Worm (Caenorhabditis elegans) whole organism, L2 larva: ENCODE measurements around the gene par-2.
A peak's percentile ranks its signal among the peaks of the same experiment; 100 is the strongest.

Source experiments
- ZK546.5 ChIP-seq: sonication (generic microtip); optimal IDR thresholded peaks from 2 replicates; lab custom pipeline; 2017; ENCODE audit warnings: missing biosample characterization, missing genetic modification characterization
- aly-2 ChIP-seq: fragments of 150-350 bp; optimal IDR thresholded peaks from 2 replicates; lab custom pipeline; 2014; ENCODE audit warnings: missing biosample characterization, missing genetic modification characterization
- ama-1 ChIP-seq: fragments of 150-350 bp; optimal IDR thresholded peaks from 2 replicates; lab custom pipeline; 2018; ENCODE audit warnings: inconsistent platforms
- blmp-1 ChIP-seq: sonication (generic microtip); optimal IDR thresholded peaks from 2 replicates; lab custom pipeline; 2017; ENCODE audit warnings: missing genetic modification characterization, mild to moderate bottlenecking, missing compliant biosample characterization, antibody characterized with exemption, moderate library complexity; ENCODE audit not compliant: insufficient read depth
- ceh-16 ChIP-seq: fragments of 150-350 bp; optimal IDR thresholded peaks from 2 replicates; lab custom pipeline; 2014; ENCODE audit warnings: missing biosample characterization, missing genetic modification characterization
- ceh-82 ChIP-seq: fragments of 150-350 bp; optimal IDR thresholded peaks from 2 replicates; lab custom pipeline; 2014; ENCODE audit warnings: missing biosample characterization, missing genetic modification characterization
- crh-2 ChIP-seq: sonication (generic microtip); optimal IDR thresholded peaks from 2 replicates; lab custom pipeline; 2017; ENCODE audit warnings: missing biosample characterization, missing genetic modification characterization
- dmd-4 ChIP-seq: sonication (generic microtip); optimal IDR thresholded peaks from 2 replicates; lab custom pipeline; 2017; ENCODE audit warnings: missing biosample characterization, missing genetic modification characterization
- elt-3 ChIP-seq: sonication (generic microtip); optimal IDR thresholded peaks from 2 replicates; lab custom pipeline; 2017; ENCODE audit warnings: missing biosample characterization, missing genetic modification characterization
- fos-1 ChIP-seq: fragments of 150-350 bp; optimal IDR thresholded peaks from 2 replicates; lab custom pipeline; 2014; ENCODE audit warnings: missing biosample characterization, missing genetic modification characterization
- gmeb-1 ChIP-seq: fragments of 150-350 bp; optimal IDR thresholded peaks from 2 replicates; lab custom pipeline; 2014; ENCODE audit warnings: missing biosample characterization, missing genetic modification characterization
- lin-11 ChIP-seq: fragments of 150-350 bp; sonication (generic microtip); optimal IDR thresholded peaks from 2 replicates; lab custom pipeline; 2014; ENCODE audit warnings: missing biosample characterization, missing genetic modification characterization, inconsistent platforms, mixed read lengths
- lin-13 ChIP-seq: fragments of 150-350 bp; optimal IDR thresholded peaks from 2 replicates; lab custom pipeline; 2014; ENCODE audit warnings: missing biosample characterization, missing genetic modification reagents, missing genetic modification characterization
- lin-39 ChIP-seq: fragments of 150-350 bp; optimal IDR thresholded peaks from 2 replicates; lab custom pipeline; 2014; ENCODE audit warnings: missing biosample characterization, missing genetic modification reagents, missing genetic modification characterization
- mbf-1 ChIP-seq: sonication (generic microtip); optimal IDR thresholded peaks from 2 replicates; lab custom pipeline; 2017; ENCODE audit warnings: missing biosample characterization, missing genetic modification characterization
- nhr-12 ChIP-seq: fragments of 150-350 bp; optimal IDR thresholded peaks from 2 replicates; lab custom pipeline; 2014; ENCODE audit warnings: missing biosample characterization, missing genetic modification characterization
- nhr-129 ChIP-seq: fragments of 150-350 bp; optimal IDR thresholded peaks from 2 replicates; lab custom pipeline; 2014; ENCODE audit warnings: missing biosample characterization, missing genetic modification characterization
- nhr-21 ChIP-seq: fragments of 150-350 bp; optimal IDR thresholded peaks from 2 replicates; lab custom pipeline; 2014; ENCODE audit warnings: missing biosample characterization, missing genetic modification characterization
- nhr-237 ChIP-seq: fragments of 150-350 bp; optimal IDR thresholded peaks from 2 replicates; lab custom pipeline; 2014; ENCODE audit warnings: missing biosample characterization, missing genetic modification characterization
- nhr-25 ChIP-seq: fragments of 150-350 bp; sonication (generic microtip); optimal IDR thresholded peaks from 3 replicates; lab custom pipeline; 2014; ENCODE audit warnings: missing biosample characterization, missing genetic modification characterization
- nhr-77 ChIP-seq: fragments of 150-350 bp; optimal IDR thresholded peaks from 2 replicates; lab custom pipeline; 2014; ENCODE audit warnings: missing biosample characterization, missing genetic modification characterization
- peb-1 ChIP-seq: fragments of 150-350 bp; optimal IDR thresholded peaks from 2 replicates; lab custom pipeline; 2014; ENCODE audit warnings: missing biosample characterization, missing genetic modification characterization
- sem-4 ChIP-seq: fragments of 150-350 bp; optimal IDR thresholded peaks from 2 replicates; lab custom pipeline; 2014; ENCODE audit warnings: missing biosample characterization, missing genetic modification reagents, missing genetic modification characterization
- skn-1 ChIP-seq: sonication (generic microtip); optimal IDR thresholded peaks from 2 replicates; lab custom pipeline; 2017; ENCODE audit warnings: missing biosample characterization, missing genetic modification characterization
- sma-3 ChIP-seq: sonication (generic microtip); optimal IDR thresholded peaks from 2 replicates; lab custom pipeline; 2016; ENCODE audit warnings: missing genetic modification reagents, missing genetic modification characterization, missing compliant biosample characterization
- sma-9 ChIP-seq, 2 experiments: fragments of 150-350 bp in 1 of 2; sonication (generic microtip) in 1 of 2; optimal IDR thresholded peaks; 2 replicates each; lab custom pipeline; 2014 to 2016; ENCODE audit warnings: missing genetic modification characterization in 2 of 2, mild to moderate bottlenecking in 1 of 2, missing biosample characterization in 1 of 2, missing compliant biosample characterization in 1 of 2, missing genetic modification reagents in 1 of 2, moderate library complexity in 1 of 2
- snpc-4 ChIP-seq: fragments of 150-350 bp; optimal IDR thresholded peaks from 2 replicates; lab custom pipeline; 2014; ENCODE audit warnings: missing biosample characterization, missing genetic modification characterization
- unc-55 ChIP-seq: fragments of 150-350 bp; sonication (generic microtip); optimal IDR thresholded peaks from 3 replicates; lab custom pipeline; 2014; ENCODE audit warnings: missing biosample characterization, missing genetic modification reagents, missing genetic modification characterization
- zag-1 ChIP-seq: fragments of 150-350 bp; optimal IDR thresholded peaks from 2 replicates; lab custom pipeline; 2014; ENCODE audit warnings: missing biosample characterization, missing genetic modification characterization
- ztf-1 ChIP-seq: fragments of 200-800 bp; sonication (Bioruptor generic); conservative IDR thresholded peaks from 2 replicates; pipeline ENCODE4 v1.3.6; 2022; ENCODE audit warnings: missing genetic modification characterization, missing compliant biosample characterization
- ztf-11 ChIP-seq: sonication (generic microtip); optimal IDR thresholded peaks from 2 replicates; lab custom pipeline; 2017; ENCODE audit warnings: missing biosample characterization, missing genetic modification characterization
- ztf-4 ChIP-seq: fragments of 150-350 bp; optimal IDR thresholded peaks from 2 replicates; lab custom pipeline; 2014; ENCODE audit warnings: missing biosample characterization, missing genetic modification characterization

The par-2 gene

DNA sequence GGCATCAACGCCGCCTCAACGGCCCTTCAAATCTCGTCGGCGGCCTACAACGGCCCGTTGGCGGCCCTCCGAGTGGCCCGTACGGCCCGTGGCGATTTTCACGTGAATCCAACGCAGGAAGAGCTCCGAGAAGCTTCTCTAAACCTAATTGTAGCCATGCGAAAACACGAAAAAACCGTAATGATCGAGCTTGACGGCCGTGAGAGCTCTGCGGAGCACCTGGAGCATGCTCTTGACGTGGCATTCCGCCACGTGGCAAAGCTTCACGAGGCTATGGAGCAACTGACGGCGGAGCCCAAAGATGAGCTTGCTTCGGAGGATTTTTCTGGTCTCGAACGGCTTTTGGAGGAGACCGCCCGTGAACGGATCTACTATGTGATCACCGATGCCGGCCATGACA is 41.1 kb upstream of the par-2 start:
- TF ChIP-seq nhr-77 = no peak
- no peak for TF ChIP-seq sma-9 (GFP tag; optimal IDR thresholded peaks at IDR 0.05; lab: Kevin White, UChicago)
- no peak for TF ChIP-seq sma-9 (tag; optimal IDR thresholded peaks at IDR 0.05; lab: Kevin White, UChicago)
- no peak for TF ChIP-seq skn-1 (tag; lab: Kevin White, UChicago)
- TF ChIP-seq lin-39 (tag; lab: Kevin White, UChicago) = no peak
- no peak for TF ChIP-seq nhr-12
- TF ChIP-seq fos-1 (tag; lab: Kevin White, UChicago) = no peak
- TF ChIP-seq snpc-4 (tag; lab: Kevin White, UChicago) = no peak

DNA sequence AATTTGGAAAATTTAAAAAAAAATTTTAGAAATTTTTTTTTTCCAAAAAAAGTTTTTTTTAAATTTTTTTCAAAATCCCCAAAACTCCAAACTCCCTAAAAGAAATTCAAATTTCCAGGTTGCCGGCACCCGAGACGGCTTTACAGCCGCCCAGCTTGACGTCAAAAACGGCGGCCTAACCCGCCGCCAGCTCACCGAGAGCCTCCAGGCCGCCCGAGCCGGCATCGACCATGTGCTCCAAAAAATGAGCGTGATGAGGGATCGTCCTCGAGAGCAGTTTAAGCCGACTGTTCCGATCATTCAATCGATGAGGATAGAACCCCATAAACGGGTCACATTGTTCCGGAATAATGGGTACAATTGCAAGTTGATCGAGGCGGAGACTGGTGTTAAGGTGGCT is 37.4 kb upstream of the par-2 start:
- no peak for TF ChIP-seq nhr-77
- TF ChIP-seq, all 48 proteins: peak for 0

DNA sequence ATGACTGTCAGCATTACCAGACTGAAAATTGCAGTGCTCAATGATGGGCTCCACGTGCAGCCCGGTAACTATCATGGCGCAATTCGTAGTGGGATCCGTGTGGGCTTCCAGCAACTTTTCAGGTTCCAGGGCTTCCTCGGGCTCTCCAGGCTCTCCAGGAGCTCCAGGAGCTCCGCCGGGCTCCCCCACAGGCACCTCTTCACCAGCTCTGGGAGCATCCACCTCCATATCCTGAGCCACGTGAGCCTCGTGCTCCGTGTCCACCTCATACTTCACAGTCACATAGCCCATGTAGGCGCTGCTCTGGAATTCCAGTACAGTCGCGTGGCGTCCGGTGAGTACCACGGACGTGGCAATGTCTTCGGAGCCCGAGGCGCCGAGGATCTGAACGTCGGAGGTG is 29.3 kb upstream of the par-2 start:
- TF ChIP-seq blmp-1 (tag; lab: Kevin White, UChicago) (no peak), lin-39 (tag; lab: Kevin White, UChicago) (no peak)

DNA sequence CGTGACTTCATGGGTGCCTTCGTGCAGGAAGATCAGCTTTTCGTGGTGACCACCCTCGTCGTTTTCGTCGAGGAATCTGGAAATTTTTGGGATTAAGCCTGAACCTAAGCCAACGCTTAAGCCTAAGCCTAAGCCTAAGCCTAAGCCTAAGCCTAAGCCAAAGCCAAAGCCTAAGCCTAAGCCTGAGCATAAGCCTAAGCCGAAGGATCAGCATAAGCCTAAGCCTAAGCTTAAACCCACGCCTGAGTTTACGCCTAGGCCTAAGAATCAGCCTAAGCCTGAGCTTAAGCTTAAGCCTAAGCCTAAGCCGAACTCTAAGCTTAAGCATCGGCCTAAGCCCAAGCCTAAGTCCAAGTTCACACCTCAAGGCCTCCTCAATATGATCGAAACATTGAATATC is 28.9 kb upstream of the par-2 start:
- TF ChIP-seq dmd-4 (no peak), sma-3 (no peak), ZK546.5 (tag; lab: Kevin White, UChicago) (no peak), mbf-1 (tag; lab: Kevin White, UChicago) (no peak), zag-1 (tag; lab: Kevin White, UChicago) (no peak), lin-11 (tag; lab: Kevin White, UChicago) (no peak), elt-3 (tag; lab: Kevin White, UChicago) (no peak)

DNA sequence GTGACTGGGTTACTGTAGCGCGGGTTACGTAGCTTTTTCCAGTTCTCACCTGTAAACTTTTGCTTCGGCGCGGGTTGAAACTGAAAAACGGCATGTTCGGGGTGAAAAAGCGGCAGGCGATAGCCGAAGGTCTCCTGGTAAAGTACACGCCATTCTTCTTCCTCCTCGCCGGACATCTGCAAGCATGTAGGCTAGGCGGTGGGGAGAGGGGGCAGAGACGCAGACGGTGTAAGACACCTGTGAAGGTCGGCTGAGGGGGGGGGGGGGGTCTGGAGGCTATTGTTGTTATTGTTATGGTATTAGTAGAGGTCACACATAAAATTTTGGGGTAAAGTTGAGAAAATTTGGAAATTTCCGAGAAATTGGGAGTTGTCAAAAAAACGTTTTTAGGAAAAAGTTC is 28.1 kb upstream of the par-2 start, which contains the start of gene fbxo-11.2:
fbxo-11.2 (minus strand) TSS at position 176 of the 400 bp plus-strand sequence.
- TF ChIP-seq peb-1 (tag; lab: Kevin White, UChicago) (no peak), nhr-25 (tag; lab: Kevin White, UChicago) (peak; percentile 3)

DNA sequence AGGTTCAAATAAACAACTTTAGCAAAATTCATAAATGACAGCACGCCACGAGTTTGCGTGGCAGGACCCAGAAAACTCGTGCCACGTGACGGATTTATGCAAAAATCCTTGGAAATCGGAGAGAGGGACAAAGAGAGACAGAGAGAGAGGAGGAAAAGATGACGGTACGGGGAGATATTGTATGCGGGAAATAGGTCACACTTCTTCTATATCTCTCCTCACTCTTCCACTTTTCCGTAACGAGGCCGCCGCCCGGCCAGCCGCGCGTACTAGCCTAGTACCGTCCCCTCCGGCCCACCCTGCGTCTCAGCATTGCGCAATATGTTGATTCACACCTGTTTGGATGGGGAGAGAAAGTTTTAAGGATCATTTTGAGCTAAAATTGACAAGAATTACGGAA is 27.1 kb upstream of the par-2 start:
- TF ChIP-seq nhr-21 (tag; lab: Kevin White, UChicago) (no peak), ceh-16 (tag; lab: Kevin White, UChicago) (no peak), ZK546.5 (tag; lab: Kevin White, UChicago) (no peak), lin-39 (tag; lab: Kevin White, UChicago) (no peak), peb-1 (tag; lab: Kevin White, UChicago) (no peak), ztf-4 (no peak), ama-1 (lab: Kevin White, UChicago) (no peak)

DNA sequence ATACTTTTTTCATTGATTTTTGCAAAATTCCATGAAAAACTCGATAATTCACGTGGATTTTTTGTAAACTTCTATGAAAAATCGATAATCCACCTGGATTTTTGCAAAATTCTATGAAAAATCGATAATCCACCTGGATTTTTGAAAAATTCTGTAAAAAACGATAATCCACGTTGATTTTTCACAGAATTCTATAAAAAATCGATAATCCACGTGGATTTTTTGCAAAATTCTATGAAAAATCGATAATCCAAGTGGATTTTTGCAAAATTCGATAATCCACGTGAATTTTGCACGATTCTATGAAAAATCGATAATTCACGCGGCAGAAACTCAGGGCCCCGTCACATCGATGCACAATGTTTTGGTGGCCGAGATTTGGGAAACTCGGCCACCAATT is 23.1 kb upstream of the par-2 start:
- TF ChIP-seq blmp-1 (tag; lab: Kevin White, UChicago) (no peak), ceh-82 (tag; lab: Kevin White, UChicago) (no peak), lin-39 (tag; lab: Kevin White, UChicago) (no peak)

DNA sequence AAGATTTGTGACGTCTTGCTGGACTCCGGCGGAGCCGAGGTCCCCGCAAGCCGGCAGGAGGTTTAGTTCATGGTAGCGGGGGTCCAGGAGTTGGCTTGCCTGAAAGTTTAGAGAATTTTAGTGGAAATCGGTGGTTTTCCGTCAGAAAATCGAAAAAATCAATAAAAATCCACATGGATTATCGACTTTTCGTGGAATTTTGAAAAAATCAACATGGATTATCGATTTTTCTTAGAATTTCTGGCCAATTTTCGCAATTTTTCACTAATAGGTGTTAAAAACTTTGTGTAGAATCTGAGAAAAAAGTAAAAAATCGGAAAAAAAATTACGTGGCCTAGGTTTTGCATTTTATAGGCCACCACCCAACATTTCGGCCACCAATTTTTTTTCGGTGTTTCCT is 22.3 kb upstream of the par-2 start:
- TF ChIP-seq ZK546.5 (tag; lab: Kevin White, UChicago) = no peak
- TF ChIP-seq gmeb-1 (tag; lab: Kevin White, UChicago) = no peak
- no peak for TF ChIP-seq ztf-11 (tag; lab: Kevin White, UChicago)
- no peak for TF ChIP-seq nhr-237 (tag; lab: Kevin White, UChicago)
- TF ChIP-seq lin-13 (GFP tag; lab: Kevin White, UChicago) = no peak
- no peak for TF ChIP-seq unc-55 (GFP tag; lab: Kevin White, UChicago)
- no peak for TF ChIP-seq sma-9 (GFP tag; optimal IDR thresholded peaks at IDR 0.05; lab: Kevin White, UChicago)
- no peak for TF ChIP-seq sma-9 (tag; optimal IDR thresholded peaks at IDR 0.05; lab: Kevin White, UChicago)
- TF ChIP-seq aly-2 (tag; lab: Kevin White, UChicago) = no peak
- no peak for TF ChIP-seq ceh-82 (tag; lab: Kevin White, UChicago)
- no peak for TF ChIP-seq sem-4 (tag; lab: Kevin White, UChicago)
- no peak for TF ChIP-seq nhr-129 (tag; lab: Kevin White, UChicago)
- TF ChIP-seq mbf-1 (tag; lab: Kevin White, UChicago) = no peak
- no peak for TF ChIP-seq ztf-1
- TF ChIP-seq lin-39 (tag; lab: Kevin White, UChicago) = no peak
- TF ChIP-seq nhr-25 (tag; lab: Kevin White, UChicago) = no peak
- TF ChIP-seq zag-1 (tag; lab: Kevin White, UChicago) = no peak
- no peak for TF ChIP-seq crh-2 (tag; lab: Kevin White, UChicago)
- TF ChIP-seq dmd-4 = no peak
- TF ChIP-seq, all 48 proteins: peak for 0
